Fruit fly (Drosophila melanogaster): ENCODE data around the gene RabX2.

The RabX2 gene

DNA sequence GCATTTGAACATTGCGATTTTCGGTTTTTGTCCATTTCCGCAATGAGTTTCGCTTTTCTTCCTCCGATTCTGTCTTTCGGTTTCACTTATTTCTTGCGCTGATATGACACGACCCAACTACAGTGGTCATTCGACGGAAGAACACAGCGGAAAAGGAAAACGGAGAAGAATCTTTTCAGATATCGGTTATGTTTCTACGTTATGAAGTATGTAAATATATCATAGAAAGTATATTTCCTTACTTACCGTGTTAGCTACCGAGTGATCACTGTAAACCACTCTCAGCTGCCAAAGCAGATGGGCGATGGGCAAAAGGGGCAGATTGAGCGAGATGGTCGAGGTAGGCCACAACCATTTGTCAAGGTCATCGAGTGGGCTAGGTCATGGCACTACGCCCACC lies 29.6 kb upstream of the RabX2 start (continued):
- TF ChIP-seq CG14965 (GFP tag; optimal IDR thresholded peaks at IDR 0.05; ENCODE audit: borderline replicate concordance) (no peak), CG8944 (GFP tag; optimal IDR thresholded peaks at IDR 0.05) (peak; percentile 21), Nf-YA (GFP tag; IDR thresholded peaks at IDR 0.05) (no peak), CG4424 (GFP tag; optimal IDR thresholded peaks at IDR 0.05) (peak; percentile 0), p53 (GFP tag; optimal IDR thresholded peaks at IDR 0.05) (no peak), Gug (GFP tag; IDR thresholded peaks at IDR 0.05) (peak; percentile 44; the same call in 2 of the 4 replicates), CG32772 (GFP tag; IDR thresholded peaks at IDR 0.05) (0 out of 2 replicates have a peak, but pooled peaks have one; percentile 25), CG30403 (GFP tag; optimal IDR thresholded peaks at IDR 0.05) (peak; percentile 32), CTCF (GFP tag; optimal IDR thresholded peaks at IDR 0.05) (no peak), CG6765 (GFP tag; optimal IDR thresholded peaks at IDR 0.05) (no peak), CG18011 (GFP tag; optimal IDR thresholded peaks at IDR 0.05) (no peak), CG34422 (GFP tag; IDR thresholded peaks at IDR 0.05) (0 out of 3 replicates have a peak, but pooled peaks have one; percentile 31), CG6272 (GFP tag; IDR thresholded peaks at IDR 0.05) (peak; percentile 28; the same call in 1 of the 2 replicates), CG14050 (GFP tag; IDR thresholded peaks at IDR 0.05) (peak; percentile 21; the same call in 1 of the 3 replicates), row (GFP tag; IDR thresholded peaks at IDR 0.05) (peak; percentile 63), sisA (GFP tag; IDR thresholded peaks at IDR 0.05) (peak; percentile 55), chm (GFP tag; IDR thresholded peaks at IDR 0.05) (0 out of 2 replicates have a peak, but pooled peaks have one; percentile 11), dysf (GFP tag; IDR thresholded peaks at IDR 0.05) (peak; percentile 56; the same call in 2 of the 3 replicates), CG4404 (GFP tag; IDR thresholded peaks at IDR 0.05) (0 out of 2 replicates have a peak, but pooled peaks have one; percentile 29), ash1 (GFP tag; optimal IDR thresholded peaks at IDR 0.05) (no peak), PHDP (tag; optimal IDR thresholded peaks at IDR 0.05) (peak; percentile 53), phol (tag; optimal IDR thresholded peaks at IDR 0.05) (peak; percentile 15), YL-1 (GFP tag; optimal IDR thresholded peaks at IDR 0.05) (no peak), BEAF-32 (GFP tag; optimal IDR thresholded peaks at IDR 0.05) (no peak), Hmr (GFP tag; optimal IDR thresholded peaks at IDR 0.05) (peak; percentile 32), her (GFP tag; optimal IDR thresholded peaks at IDR 0.05) (peak; percentile 8), CG33557 (GFP tag; optimal IDR thresholded peaks at IDR 0.05) (no peak), tll (GFP tag; optimal IDR thresholded peaks at IDR 0.05) (no peak), CG11696 (GFP tag; IDR thresholded peaks at IDR 0.05) (no peak), Side (GFP tag; optimal IDR thresholded peaks at IDR 0.05) (peak; percentile 5), Usf (GFP tag; optimal IDR thresholded peaks at IDR 0.05) (no peak), CG17829 (tag; optimal IDR thresholded peaks at IDR 0.05) (no peak), ind (GFP tag; optimal IDR thresholded peaks at IDR 0.05) (peak; percentile 62), CG1603 (tag; optimal IDR thresholded peaks at IDR 0.05) (peak; percentile 64), CG16815 (GFP tag; optimal IDR thresholded peaks at IDR 0.05) (peak; percentile 17), CG16863 (GFP tag; optimal IDR thresholded peaks at IDR 0.05) (no peak), CG12659 (GFP tag; optimal IDR thresholded peaks at IDR 0.05) (peak; percentile 29), CG34376 (GFP tag; optimal IDR thresholded peaks at IDR 0.05) (no peak), NK7.1 (GFP tag; optimal IDR thresholded peaks at IDR 0.05) (no peak), CG9932 (GFP tag; IDR thresholded peaks at IDR 0.05) (peak; percentile 70), repo (GFP tag; optimal IDR thresholded peaks at IDR 0.05) (peak; percentile 30), CG2120 (GFP tag; optimal IDR thresholded peaks at IDR 0.05) (peak; percentile 70), Drgx (GFP tag; IDR thresholded peaks at IDR 0.05) (peak; percentile 15; the same call in 1 of the 2 replicates), kay (GFP tag; optimal IDR thresholded peaks at IDR 0.05) (no peak), Oaz (GFP tag; IDR thresholded peaks at IDR 0.05) (no peak), Xbp1 (GFP tag; optimal IDR thresholded peaks at IDR 0.05) (peak; percentile 33), chif (GFP tag; optimal IDR thresholded peaks at IDR 0.05) (peak; percentile 31 to 37), dan (GFP tag; IDR thresholded peaks at IDR 0.05) (no peak), Eip74EF (GFP tag; optimal IDR thresholded peaks at IDR 0.05) (no peak), CG7556 (GFP tag; optimal IDR thresholded peaks at IDR 0.05) (peak; percentile 6), Rfx (GFP tag; IDR thresholded peaks at IDR 0.05) (peak; percentile 77)
